Worm (Caenorhabditis elegans): ENCODE results near the gene nspg-7.1.

nspg-7.1 gene

DNA sequence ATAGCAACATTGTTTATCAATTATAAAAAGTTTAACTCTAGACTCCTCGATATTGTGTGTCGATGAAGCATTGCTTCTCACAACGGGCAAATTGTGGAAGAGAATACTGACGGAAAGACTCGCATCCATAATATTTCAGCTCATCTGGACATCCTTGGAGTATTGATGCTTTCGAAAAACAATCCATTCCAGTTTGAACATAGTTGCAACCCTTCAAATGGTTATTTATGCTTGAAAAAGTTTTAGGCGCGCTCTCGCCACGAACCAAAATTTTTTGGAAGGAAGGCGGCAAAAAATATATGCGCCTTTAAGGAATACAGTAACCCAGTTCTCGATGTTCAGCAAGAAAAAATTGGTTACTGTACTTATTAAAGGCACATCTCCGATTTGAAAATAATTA lies 8.2 kb downstream of the nspg-7.1 start:
- no peak for TF ChIP-seq unc-39 (tag; optimal IDR thresholded peaks at IDR 0.05)
- TF ChIP-seq lsy-2 (tag; optimal IDR thresholded peaks at IDR 0.05) = no peak
- no peak for TF ChIP-seq cnd-1 (tag; optimal IDR thresholded peaks at IDR 0.05)
- no peak for TF ChIP-seq hlh-1 (tag; optimal IDR thresholded peaks at IDR 0.05)
- TF ChIP-seq bed-3 (GFP tag; optimal IDR thresholded peaks at IDR 0.05) = no peak
- no peak for TF ChIP-seq mab-5 (tag; optimal IDR thresholded peaks at IDR 0.05)
- TF ChIP-seq unc-120 (tag; optimal IDR thresholded peaks at IDR 0.05; ENCODE audit: poor library complexity, severe bottlenecking) = no peak

DNA sequence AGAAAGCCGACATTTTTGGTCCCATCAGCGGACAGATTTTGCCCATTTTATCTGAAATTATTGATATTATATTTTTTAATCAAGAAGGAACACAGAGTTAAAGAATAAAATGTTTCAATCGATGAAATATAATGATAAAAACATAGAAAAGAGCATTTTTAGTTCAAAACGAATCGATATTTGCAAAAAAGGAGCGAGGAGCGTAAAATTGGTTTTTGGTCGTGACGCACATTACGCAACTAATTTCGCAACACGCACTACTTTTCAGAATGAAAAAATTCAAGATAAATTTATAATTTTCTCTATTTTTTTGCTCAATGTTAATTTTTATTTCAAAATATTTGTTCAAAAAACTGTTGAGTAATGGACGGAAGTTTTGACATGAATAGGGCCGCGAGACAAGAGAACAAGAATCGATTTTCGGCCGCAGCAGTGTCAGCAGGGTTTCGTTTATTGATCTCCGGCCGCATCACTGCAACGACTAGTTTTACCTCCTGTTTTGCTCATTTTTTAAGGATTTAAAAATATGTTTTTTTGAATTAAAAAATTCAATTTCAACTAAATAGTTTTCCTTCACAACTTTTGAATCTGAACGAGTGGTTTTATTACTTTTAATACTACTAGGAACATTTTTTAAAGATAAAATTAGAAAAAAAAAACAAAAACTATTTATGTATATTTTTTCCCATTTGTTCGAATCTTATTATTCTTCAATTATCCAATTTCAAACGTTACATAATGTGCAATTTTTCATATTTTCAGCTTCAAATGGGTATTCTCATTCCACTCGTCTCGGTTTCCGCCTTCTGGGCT lies 9.4 kb downstream of the nspg-7.1 start, which contains the start of the genes F49C12.12 and vha-17:
Gene F49C12.12, minus strand, starts transcription at position 51 of the 813 bp plus-strand sequence.
Gene vha-17, plus strand, starts transcription at position 763 of the 813 bp plus-strand sequence.
- peak; percentile 33 for TF ChIP-seq ceh-39 (tag; optimal IDR thresholded peaks at IDR 0.05)
- TF ChIP-seq elt-3 (tag; optimal IDR thresholded peaks at IDR 0.05) = no peak
- TF ChIP-seq unc-120 (tag; optimal IDR thresholded peaks at IDR 0.05; ENCODE audit: poor library complexity, severe bottlenecking) = peak; percentile 1
- TF ChIP-seq nhr-237 (tag; optimal IDR thresholded peaks at IDR 0.05) = peak; percentile 10

DNA sequence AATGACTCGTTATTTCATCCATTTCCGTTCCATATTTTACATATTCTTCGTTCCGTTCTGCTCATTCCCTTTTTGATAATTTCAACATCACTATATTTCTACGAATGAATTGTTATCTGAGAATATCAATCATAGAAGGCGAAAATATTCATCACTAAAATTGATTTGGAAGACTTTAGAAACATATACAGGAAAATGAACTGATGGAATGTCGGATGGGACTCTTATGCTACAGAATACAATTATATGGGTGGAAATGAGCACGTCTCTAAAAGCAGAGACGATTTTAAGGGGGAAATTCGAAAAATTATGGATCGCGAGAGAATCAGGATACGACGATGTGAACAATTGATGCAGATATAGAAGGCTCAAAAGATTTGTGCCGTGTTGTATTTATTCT lies 10.6 kb downstream of the nspg-7.1 start:
- TF ChIP-seq nhr-28 (tag; optimal IDR thresholded peaks at IDR 0.05) (no peak), flh-1 (GFP tag; optimal IDR thresholded peaks at IDR 0.05) (no peak), sem-2 (GFP tag; optimal IDR thresholded peaks at IDR 0.05) (no peak), ztf-11 (tag; optimal IDR thresholded peaks at IDR 0.05) (no peak)

DNA sequence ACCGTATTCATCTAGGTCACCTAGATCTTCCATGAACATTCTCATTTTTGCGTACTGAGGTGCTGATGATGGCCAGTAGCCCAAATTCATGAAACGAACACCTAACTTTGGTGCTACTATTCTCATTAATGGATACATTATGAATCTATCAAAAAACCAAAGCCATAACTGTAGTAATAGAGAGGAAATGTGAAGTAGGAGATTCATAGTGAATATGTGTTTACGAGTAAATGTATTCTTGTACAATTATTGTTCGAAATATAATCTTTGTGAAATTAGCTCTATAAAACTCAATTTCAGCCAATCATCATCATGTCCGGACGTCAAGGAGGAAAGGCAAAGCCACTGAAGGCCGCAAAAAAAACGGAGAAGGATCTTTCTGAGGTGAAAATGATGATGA lies 11.6 kb downstream of the nspg-7.1 start, which contains the start of the genes F49C12.11 and nemt-1:
Gene F49C12.11, plus strand, starts transcription at position 301 of the 400 bp plus-strand sequence.
Gene nemt-1, minus strand, starts transcription at position 360 of the 400 bp plus-strand sequence.
- TF ChIP-seq tbx-8 (GFP tag; optimal IDR thresholded peaks at IDR 0.05) (no peak), mls-2 (tag; optimal IDR thresholded peaks at IDR 0.05) (no peak), nhr-12 (tag; optimal IDR thresholded peaks at IDR 0.05) (no peak), nhr-2 (tag; optimal IDR thresholded peaks at IDR 0.05) (no peak), sptf-1 (tag; optimal IDR thresholded peaks at IDR 0.05) (no peak), elt-3 (tag; optimal IDR thresholded peaks at IDR 0.05) (no peak), ceh-83 (GFP tag; optimal IDR thresholded peaks at IDR 0.05) (no peak), M03D4.4 (tag; optimal IDR thresholded peaks at IDR 0.05) (no peak), elt-1 (tag; optimal IDR thresholded peaks at IDR 0.05; ENCODE audit: borderline replicate concordance, insufficient read depth) (no peak), sem-2 (GFP tag; optimal IDR thresholded peaks at IDR 0.05) (no peak), ham-2 (GFP tag; optimal IDR thresholded peaks at IDR 0.05) (no peak)

DNA sequence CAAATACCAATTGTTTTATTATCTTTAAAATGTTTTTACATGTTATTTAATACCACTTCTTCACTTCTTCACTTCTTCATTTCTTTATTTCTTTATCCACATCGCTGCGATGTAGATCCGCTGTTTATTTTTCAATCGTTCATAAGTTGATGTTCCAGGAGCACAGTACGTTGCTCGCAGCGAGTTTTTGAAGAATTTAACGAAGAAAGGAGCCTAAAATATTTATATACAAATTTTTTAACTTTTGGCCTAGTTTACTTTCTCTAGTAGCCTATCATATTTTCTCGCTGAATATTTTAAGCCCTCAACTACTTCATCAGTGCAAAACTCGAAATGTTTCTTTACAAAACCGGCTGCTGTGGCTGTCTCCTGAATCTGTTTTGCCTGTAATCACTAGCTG lies 12.5 kb downstream of the nspg-7.1 start:
- TF ChIP-seq nhr-28 (tag; optimal IDR thresholded peaks at IDR 0.05) = no peak
- no peak for TF ChIP-seq pha-4 (tag; optimal IDR thresholded peaks at IDR 0.05)
- no peak for TF ChIP-seq flh-1 (GFP tag; optimal IDR thresholded peaks at IDR 0.05)
- TF ChIP-seq M03D4.4 (tag; optimal IDR thresholded peaks at IDR 0.05) = no peak
- no peak for TF ChIP-seq zip-8 (tag; optimal IDR thresholded peaks at IDR 0.05)
- no peak for TF ChIP-seq unc-120 (tag; optimal IDR thresholded peaks at IDR 0.05; ENCODE audit: poor library complexity, severe bottlenecking)
- no peak for TF ChIP-seq lsy-2 (tag; optimal IDR thresholded peaks at IDR 0.05)
- no peak for TF ChIP-seq sem-2 (GFP tag; optimal IDR thresholded peaks at IDR 0.05)
- TF ChIP-seq lin-13 (tag; optimal IDR thresholded peaks at IDR 0.05) = no peak
- no peak for TF ChIP-seq unc-39 (tag; optimal IDR thresholded peaks at IDR 0.05)
- TF ChIP-seq ceh-39 (tag; optimal IDR thresholded peaks at IDR 0.05) = no peak
- TF ChIP-seq ham-2 (GFP tag; optimal IDR thresholded peaks at IDR 0.05) = no peak
- TF ChIP-seq nhr-76 (tag; optimal IDR thresholded peaks at IDR 0.05) = no peak
- TF ChIP-seq mls-2 (tag; optimal IDR thresholded peaks at IDR 0.05) = no peak

DNA sequence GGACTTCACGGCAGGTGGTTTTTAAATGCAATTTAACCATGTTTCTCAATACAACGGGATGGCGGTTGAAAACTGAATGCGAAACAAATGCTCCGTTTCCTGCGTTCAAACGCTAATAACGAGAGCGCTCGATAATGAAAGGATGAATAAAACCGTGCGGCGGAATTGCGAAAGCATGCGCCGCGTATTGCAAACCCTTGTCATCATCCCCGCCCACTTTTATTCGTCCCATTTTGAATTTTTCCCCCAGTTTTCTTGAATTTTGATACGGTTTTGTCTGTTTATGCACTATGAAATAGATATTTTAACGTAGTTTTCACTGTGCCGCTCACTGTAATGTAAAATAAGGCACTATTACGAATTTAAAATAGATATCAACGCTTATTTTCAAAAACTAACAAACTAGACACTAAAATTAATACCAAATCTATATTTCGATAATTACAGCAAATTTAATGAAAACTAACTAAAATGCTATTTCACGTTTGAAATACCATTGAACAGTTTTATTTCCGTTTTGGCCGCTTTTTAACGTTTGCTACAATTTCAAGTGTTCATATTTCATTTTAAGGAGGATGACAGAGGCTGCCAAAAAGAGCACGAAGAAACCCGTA lies 14.5 kb downstream of the nspg-7.1 start, which contains the start of the genes F49C12.9 and rpn-7:
Gene F49C12.9, minus strand, starts transcription at position 148 of the 614 bp plus-strand sequence.
Gene rpn-7, plus strand, starts transcription at position 564 of the 614 bp plus-strand sequence.
- TF ChIP-seq nhr-76 (tag; optimal IDR thresholded peaks at IDR 0.05) (peak; percentile 1), mep-1 (tag; optimal IDR thresholded peaks at IDR 0.05) (peak; percentile 82), blmp-1 (tag; optimal IDR thresholded peaks at IDR 0.05) (no peak), cnd-1 (tag; optimal IDR thresholded peaks at IDR 0.05) (peak; percentile 62), M03D4.4 (tag; optimal IDR thresholded peaks at IDR 0.05) (peak; percentile 67), nhr-12 (tag; optimal IDR thresholded peaks at IDR 0.05) (peak; percentile 35), mls-2 (tag; optimal IDR thresholded peaks at IDR 0.05) (no peak), ceh-43 (GFP tag; optimal IDR thresholded peaks at IDR 0.05) (peak; percentile 81), sptf-1 (tag; optimal IDR thresholded peaks at IDR 0.05) (peak; percentile 85), lin-13 (tag; optimal IDR thresholded peaks at IDR 0.05) (no peak), nhr-2 (tag; optimal IDR thresholded peaks at IDR 0.05) (no peak), ceh-83 (GFP tag; optimal IDR thresholded peaks at IDR 0.05) (no peak), lin-32 (GFP tag; optimal IDR thresholded peaks at IDR 0.05) (no peak), ceh-39 (tag; optimal IDR thresholded peaks at IDR 0.05) (peak; percentile 30), nhr-237 (tag; optimal IDR thresholded peaks at IDR 0.05) (peak; percentile 16), snpc-4 (tag; optimal IDR thresholded peaks at IDR 0.05) (no peak), unc-62 (GFP tag; optimal IDR thresholded peaks at IDR 0.05) (no peak), ztf-11 (tag; optimal IDR thresholded peaks at IDR 0.05) (peak; percentile 52), sem-2 (GFP tag; optimal IDR thresholded peaks at IDR 0.05) (peak; percentile 36), zip-8 (tag; optimal IDR thresholded peaks at IDR 0.05) (no peak), lsy-2 (tag; optimal IDR thresholded peaks at IDR 0.05) (peak; percentile 37), pha-4 (tag; optimal IDR thresholded peaks at IDR 0.05) (peak; percentile 7), nhr-28 (tag; optimal IDR thresholded peaks at IDR 0.05) (no peak), flh-1 (GFP tag; optimal IDR thresholded peaks at IDR 0.05) (peak; percentile 7), unc-120 (tag; optimal IDR thresholded peaks at IDR 0.05; ENCODE audit: poor library complexity, severe bottlenecking) (no peak), tbx-8 (GFP tag; optimal IDR thresholded peaks at IDR 0.05) (no peak), elt-1 (tag; optimal IDR thresholded peaks at IDR 0.05; ENCODE audit: borderline replicate concordance, insufficient read depth) (peak; percentile 36)
